Worm (Caenorhabditis elegans) whole organism, late embryonic: ENCODE data around the gene gon-14.

Experiments used
- C08G9.2 ChIP-seq: sonication (generic microtip); optimal IDR thresholded peaks from 2 replicates; lab custom pipeline; 2016; ENCODE audit warnings: mild to moderate bottlenecking, missing genetic modification characterization, moderate library complexity, missing compliant biosample characterization
- K02D7.2 ChIP-seq: sonication (generic microtip); optimal IDR thresholded peaks from 2 replicates; lab custom pipeline; 2017; ENCODE audit warnings: mild to moderate bottlenecking, missing genetic modification characterization, missing compliant biosample characterization
- Y22D7AL.16 ChIP-seq: sonication (generic microtip); optimal IDR thresholded peaks from 2 replicates; lab custom pipeline; 2016; ENCODE audit warnings: missing genetic modification characterization, missing compliant biosample characterization
- ama-1 ChIP-seq: fragments of 150-350 bp; optimal IDR thresholded peaks from 2 replicates; lab custom pipeline; 2014
- ceh-14 ChIP-seq: sonication (generic microtip); optimal IDR thresholded peaks from 2 replicates; lab custom pipeline; 2016; ENCODE audit warnings: missing genotype, missing genetic modification characterization, missing compliant biosample characterization
- ceh-18 ChIP-seq: sonication (generic microtip); optimal IDR thresholded peaks from 2 replicates; lab custom pipeline; 2016; ENCODE audit warnings: missing genetic modification characterization, missing compliant biosample characterization
- ceh-19 ChIP-seq: fragments of 200-800 bp; sonication (Bioruptor generic); optimal IDR thresholded peaks from 2 replicates; lab custom pipeline; 2018; ENCODE audit warnings: mild to moderate bottlenecking, missing genetic modification characterization, missing compliant biosample characterization
- ceh-2 ChIP-seq: sonication (generic microtip); optimal IDR thresholded peaks from 2 replicates; lab custom pipeline; 2016; ENCODE audit warnings: missing genotype, missing genetic modification characterization, missing compliant biosample characterization
- ceh-30 ChIP-seq: fragments of 150-350 bp; optimal IDR thresholded peaks from 2 replicates; lab custom pipeline; 2014; ENCODE audit warnings: missing biosample characterization, missing genetic modification characterization
- ceh-34 ChIP-seq: sonication (generic microtip); optimal IDR thresholded peaks from 2 replicates; lab custom pipeline; 2016; ENCODE audit warnings: mild to moderate bottlenecking, missing genetic modification characterization, missing compliant biosample characterization
- ceh-45 ChIP-seq: fragments of 200-800 bp; sonication (Bioruptor generic); IDR thresholded peaks from 2 replicates; pipeline ENCODE4 v1.3.6; 2022; ENCODE audit warnings: missing genetic modification reagents, missing genetic modification characterization, missing compliant biosample characterization
- ceh-9 ChIP-seq: sonication (generic microtip); optimal IDR thresholded peaks from 2 replicates; lab custom pipeline; 2016; ENCODE audit warnings: mild to moderate bottlenecking, missing genetic modification characterization, inconsistent platforms, missing compliant biosample characterization
- dmd-4 ChIP-seq: sonication (generic microtip); optimal IDR thresholded peaks from 2 replicates; lab custom pipeline; 2016; ENCODE audit warnings: borderline replicate concordance, missing genetic modification characterization, missing compliant biosample characterization
- dve-1 ChIP-seq: sonication (generic microtip); optimal IDR thresholded peaks from 2 replicates; lab custom pipeline; 2017; ENCODE audit warnings: antibody characterized with exemption, mild to moderate bottlenecking, missing genetic modification characterization, missing compliant biosample characterization
- elt-2 ChIP-seq: sonication (generic microtip); optimal IDR thresholded peaks from 2 replicates; lab custom pipeline; 2016; ENCODE audit warnings: missing genetic modification reagents, missing genetic modification characterization, missing compliant biosample characterization
- fkh-10 ChIP-seq: fragments of 150-350 bp; optimal IDR thresholded peaks from 2 replicates; lab custom pipeline; 2014; ENCODE audit warnings: missing biosample characterization, missing genetic modification reagents, missing genetic modification characterization
- fkh-6 ChIP-seq: sonication (generic microtip); optimal IDR thresholded peaks from 2 replicates; lab custom pipeline; 2016; ENCODE audit warnings: missing genetic modification characterization, missing compliant biosample characterization
- hlh-13 ChIP-seq: fragments of 200-800 bp; sonication (Bioruptor generic); optimal IDR thresholded peaks from 2 replicates; lab custom pipeline; 2018; ENCODE audit warnings: mild to moderate bottlenecking, missing genetic modification characterization, missing compliant biosample characterization
- hlh-15 ChIP-seq: sonication (generic microtip); optimal IDR thresholded peaks from 2 replicates; lab custom pipeline; 2016; ENCODE audit warnings: missing genetic modification characterization, missing compliant biosample characterization
- hlh-8 ChIP-seq: sonication (generic microtip); optimal IDR thresholded peaks from 2 replicates; lab custom pipeline; 2016; ENCODE audit warnings: missing genotype, missing genetic modification characterization, missing compliant biosample characterization
- lin-11 ChIP-seq: fragments of 200-800 bp; sonication (Bioruptor generic); optimal IDR thresholded peaks from 2 replicates; lab custom pipeline; 2018; ENCODE audit warnings: mild to moderate bottlenecking, missing genetic modification characterization, missing compliant biosample characterization
- nfya-1 ChIP-seq: sonication (generic microtip); optimal IDR thresholded peaks from 2 replicates; lab custom pipeline; 2017; ENCODE audit warnings: missing genetic modification characterization, mild to moderate bottlenecking, missing compliant biosample characterization, antibody characterized with exemption, moderate library complexity
- nhr-232 ChIP-seq: sonication (generic microtip); optimal IDR thresholded peaks from 2 replicates; lab custom pipeline; 2016; ENCODE audit warnings: missing genetic modification characterization, missing compliant biosample characterization
- npax-4 ChIP-seq: sonication (generic microtip); optimal IDR thresholded peaks from 2 replicates; lab custom pipeline; 2016; ENCODE audit warnings: missing genetic modification characterization, missing compliant biosample characterization
- odd-2 ChIP-seq: sonication (generic microtip); optimal IDR thresholded peaks from 2 replicates; lab custom pipeline; 2017; ENCODE audit warnings: antibody characterized with exemption, mild to moderate bottlenecking, missing genetic modification characterization, missing compliant biosample characterization
- pag-3 ChIP-seq: sonication (generic microtip); optimal IDR thresholded peaks from 2 replicates; lab custom pipeline; 2016; ENCODE audit warnings: missing compliant biosample characterization, missing genetic modification characterization, borderline replicate concordance
- pat-9 ChIP-seq: fragments of 200-800 bp; sonication (Bioruptor generic); optimal IDR thresholded peaks from 2 replicates; lab custom pipeline; 2018; ENCODE audit warnings: mild to moderate bottlenecking, missing genetic modification characterization, moderate library complexity, missing compliant biosample characterization
- pha-2 ChIP-seq: sonication (generic microtip); optimal IDR thresholded peaks from 2 replicates; lab custom pipeline; 2017; ENCODE audit warnings: mild to moderate bottlenecking, missing genetic modification characterization, missing compliant biosample characterization
- pha-4 ChIP-seq: fragments of 150-350 bp; optimal IDR thresholded peaks from 2 replicates; lab custom pipeline; 2018; ENCODE audit warnings: missing biosample characterization, missing genetic modification reagents, missing genetic modification characterization
- pqm-1 ChIP-seq: sonication (generic microtip); optimal IDR thresholded peaks from 2 replicates; lab custom pipeline; 2016; ENCODE audit warnings: missing genetic modification characterization, missing compliant biosample characterization
- pros-1 ChIP-seq: fragments of 150-350 bp; optimal IDR thresholded peaks from 2 replicates; lab custom pipeline; 2014; ENCODE audit warnings: missing biosample characterization, missing genetic modification reagents, missing genetic modification characterization
- ref-2 ChIP-seq: sonication (generic microtip); optimal IDR thresholded peaks from 2 replicates; lab custom pipeline; 2016; ENCODE audit warnings: missing genetic modification characterization, missing compliant biosample characterization
- sox-2 ChIP-seq: fragments of 200-800 bp; sonication (Bioruptor generic); IDR thresholded peaks from 2 replicates; pipeline ENCODE4 v1.3.6; 2022; ENCODE audit warnings: missing genetic modification reagents, missing genetic modification characterization, missing compliant biosample characterization
- sox-4 ChIP-seq: sonication (generic microtip); optimal IDR thresholded peaks from 2 replicates; lab custom pipeline; 2017; ENCODE audit warnings: mild to moderate bottlenecking, missing genetic modification characterization, inconsistent platforms, missing compliant biosample characterization
- syd-9 ChIP-seq: sonication (generic microtip); optimal IDR thresholded peaks from 2 replicates; lab custom pipeline; 2016; ENCODE audit warnings: mild to moderate bottlenecking, missing genetic modification characterization, moderate library complexity, missing compliant biosample characterization
- tbx-2 ChIP-seq: sonication (generic microtip); optimal IDR thresholded peaks from 2 replicates; lab custom pipeline; 2016; ENCODE audit warnings: missing genetic modification characterization, missing compliant biosample characterization
- tbx-7 ChIP-seq: sonication (generic microtip); optimal IDR thresholded peaks from 2 replicates; lab custom pipeline; 2016; ENCODE audit warnings: missing genotype, missing genetic modification characterization, missing compliant biosample characterization
- unc-3 ChIP-seq, 2 experiments: fragments of 200-800 bp in 1 of 2; sonication (Bioruptor generic) in 1 of 2; sonication (generic microtip) in 1 of 2; conservative IDR thresholded peaks in 1 of 2; optimal IDR thresholded peaks in 1 of 2; 2 replicates each; pipeline versions ENCODE4 v1.3.6 to Lab custom; 2016 to 2022; ENCODE audit warnings: missing compliant biosample characterization in 2 of 2, missing genetic modification characterization in 2 of 2, missing genetic modification reagents in 1 of 2
- unc-55 ChIP-seq: sonication (generic microtip); optimal IDR thresholded peaks from 2 replicates; lab custom pipeline; 2017; ENCODE audit warnings: missing biosample characterization, missing genetic modification reagents, missing genetic modification characterization
- unc-86 ChIP-seq: sonication (generic microtip); optimal IDR thresholded peaks from 2 replicates; lab custom pipeline; 2016; ENCODE audit warnings: missing genetic modification characterization, missing compliant biosample characterization
- ztf-16 ChIP-seq: sonication (generic microtip); optimal IDR thresholded peaks from 2 replicates; lab custom pipeline; 2017; ENCODE audit warnings: missing genetic modification characterization, missing compliant biosample characterization

Gene gon-14

ce11 chrV:6631866-6632265 is 20.9 kb upstream of the gon-14 start:
- no peak for TF ChIP-seq C08G9.2 (tag; lab: Kevin White, UChicago)
- TF ChIP-seq pag-3, result no peak
- no peak for TF ChIP-seq K02D7.2
- no peak for TF ChIP-seq Y22D7AL.16 (tag; lab: Kevin White, UChicago)
- TF ChIP-seq unc-55, result no peak
- no peak for TF ChIP-seq ceh-19 (GFP tag; lab: Kevin White, UChicago)
- TF ChIP-seq pros-1 (tag; lab: Kevin White, UChicago), result no peak

DNA sequence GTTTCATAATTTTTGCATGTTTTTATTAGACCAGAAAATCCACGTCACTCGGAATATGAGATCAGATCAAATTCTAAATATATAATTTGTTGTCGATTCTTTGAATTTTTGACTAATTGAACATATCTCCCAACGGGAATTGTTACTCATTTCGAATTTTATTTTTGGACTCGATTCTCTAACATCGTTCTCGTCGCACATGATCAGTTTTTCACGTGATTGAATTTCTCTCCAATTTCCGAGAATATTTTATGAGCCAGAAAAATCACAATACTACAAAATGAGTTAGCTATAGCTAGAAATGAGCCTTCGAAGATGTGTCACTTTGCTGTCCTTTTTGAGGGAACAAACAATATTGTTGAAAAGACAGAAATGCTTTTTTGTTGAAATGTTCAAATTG is 19.8 kb upstream of the gon-14 start:
- TF ChIP-seq hlh-15 (tag; lab: Kevin White, UChicago) (no peak), dmd-4 (tag; lab: Kevin White, UChicago) (no peak), pag-3 (no peak), elt-2 (no peak), ceh-14 (tag; lab: Kevin White, UChicago) (no peak)
- TF ChIP-seq, all 69 proteins: peak for 0

DNA sequence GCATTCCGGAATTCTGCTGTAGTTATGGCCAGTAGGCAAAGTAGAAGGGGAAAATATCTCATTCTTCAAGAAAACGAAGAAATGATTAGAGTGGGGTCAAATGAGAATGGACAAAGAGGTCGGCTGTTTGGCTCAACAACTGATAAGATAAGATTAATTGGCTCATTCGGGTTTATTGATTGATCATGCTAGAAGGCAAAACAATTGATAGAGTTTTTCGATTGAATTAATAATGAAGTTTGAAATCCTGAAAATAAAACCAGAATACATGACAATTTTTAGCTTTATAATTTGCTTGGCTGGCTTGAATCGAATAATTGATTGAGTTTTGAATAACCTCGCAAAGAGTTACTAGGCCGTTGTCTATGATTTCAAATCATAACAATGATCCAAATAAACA is 15.3 kb upstream of the gon-14 start, which contains the start of gene ppt-1:
ppt-1 (minus strand) TSS at position 101 of the 400 bp plus-strand sequence.
- no peak for TF ChIP-seq C08G9.2 (tag; lab: Kevin White, UChicago)
- TF ChIP-seq hlh-8, result no peak
- TF ChIP-seq elt-2, result peak; percentile 33
- TF ChIP-seq odd-2 (tag; lab: Kevin White, UChicago), result no peak
- no peak for TF ChIP-seq fkh-6 (tag; lab: Kevin White, UChicago)
- TF ChIP-seq unc-55, result no peak
- no peak for TF ChIP-seq dve-1
- no peak for TF ChIP-seq sox-4 (tag; lab: Kevin White, UChicago)

DNA sequence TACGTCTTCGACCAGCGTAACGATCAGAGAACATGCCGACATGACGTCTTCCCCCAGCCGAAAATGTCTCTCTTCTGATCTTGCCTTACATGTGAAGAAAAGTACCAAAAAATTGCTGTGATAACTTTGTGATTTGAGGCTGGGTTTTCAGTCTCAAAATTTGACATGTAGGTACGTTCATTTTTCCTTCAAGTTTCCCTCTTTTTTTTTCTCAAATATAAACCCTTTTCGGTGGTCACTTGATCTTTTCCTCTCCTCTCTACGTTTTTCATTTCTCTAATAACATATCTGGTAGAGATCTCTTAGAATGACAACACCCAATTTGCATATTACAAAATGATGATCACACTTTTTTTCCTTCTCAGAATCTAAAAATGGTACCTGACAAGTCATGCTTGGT is 10.9 kb upstream of the gon-14 start, which contains the start of gene nhr-37:
nhr-37 (plus strand) TSS at position 301 of the 400 bp plus-strand sequence.
- no peak for TF ChIP-seq hlh-13
- TF ChIP-seq ceh-34, result no peak
- TF ChIP-seq pqm-1 (tag; lab: Kevin White, UChicago), result no peak
- TF ChIP-seq pha-4 (tag; lab: Kevin White, UChicago), result no peak
- TF ChIP-seq Y22D7AL.16 (tag; lab: Kevin White, UChicago), result no peak
- TF ChIP-seq dmd-4 (tag; lab: Kevin White, UChicago), result no peak
- no peak for TF ChIP-seq pha-2
- no peak for TF ChIP-seq dve-1
- TF ChIP-seq nfya-1 (tag; lab: Kevin White, UChicago), result no peak
- no peak for TF ChIP-seq ceh-45 (GFP tag; lab: Robert Waterston, UW)
- TF ChIP-seq npax-4 (tag; lab: Kevin White, UChicago), result no peak
- TF ChIP-seq ztf-16 (tag; lab: Kevin White, UChicago), result no peak
- TF ChIP-seq, all 69 proteins: peak for 0

ce11 chrV:6620809-6621208 is 9.9 kb upstream of the gon-14 start:
- TF ChIP-seq ceh-18 (tag; lab: Kevin White, UChicago) (no peak), ztf-16 (tag; lab: Kevin White, UChicago) (no peak), fkh-10 (no peak), ceh-34 (no peak), lin-11 (no peak), sox-2 (GFP tag; lab: Robert Waterston, UW) (no peak), syd-9 (tag; lab: Kevin White, UChicago) (no peak), unc-86 (tag; lab: Kevin White, UChicago) (no peak), ceh-2 (no peak), tbx-2 (tag; lab: Kevin White, UChicago) (no peak)
- TF ChIP-seq, all 69 proteins: peak for 0

ce11 chrV:6616294-6616693 is 5.3 kb upstream of the gon-14 start:
- TF ChIP-seq pat-9 (tag; lab: Kevin White, UChicago) (no peak), dmd-4 (tag; lab: Kevin White, UChicago) (no peak), sox-2 (GFP tag; lab: Robert Waterston, UW) (no peak), tbx-7 (tag; lab: Kevin White, UChicago) (no peak), ceh-34 (no peak), ceh-30 (no peak), ref-2 (no peak), ceh-18 (tag; lab: Kevin White, UChicago) (no peak), ceh-9 (no peak), fkh-6 (tag; lab: Kevin White, UChicago) (no peak), ama-1 (lab: Kevin White, UChicago) (no peak), nhr-232 (tag; lab: Kevin White, UChicago) (no peak), pha-4 (tag; lab: Kevin White, UChicago) (no peak), unc-86 (tag; lab: Kevin White, UChicago) (no peak), unc-3 (GFP tag; conservative IDR thresholded peaks at IDR 0.05; lab: Robert Waterston, UW) (no peak), unc-3 (tag; optimal IDR thresholded peaks at IDR 0.05; lab: Kevin White, UChicago) (no peak)
- TF ChIP-seq, all 69 proteins: peak for 0
